Worm (Caenorhabditis elegans) whole organism, early embryonic: ENCODE measurements around the gene mak-1.

Experiments used
- B0310.2 ChIP-seq: sonication (generic microtip); optimal IDR thresholded peaks from 2 replicates; lab custom pipeline; 2016; ENCODE audit warnings: mild to moderate bottlenecking, missing genetic modification characterization, missing compliant biosample characterization
- F13C5.2 ChIP-seq: sonication (generic microtip); optimal IDR thresholded peaks from 2 replicates; lab custom pipeline; 2017; ENCODE audit warnings: mild to moderate bottlenecking, missing genetic modification characterization, inconsistent platforms, missing compliant biosample characterization
- aly-1 ChIP-seq: sonication (generic microtip); optimal IDR thresholded peaks from 2 replicates; lab custom pipeline; 2016; ENCODE audit warnings: missing genetic modification characterization, missing compliant biosample characterization
- ama-1 ChIP-seq: fragments of 150-350 bp; optimal IDR thresholded peaks from 2 replicates; lab custom pipeline; 2014
- ceh-13 ChIP-seq: fragments of 200-800 bp; sonication (Bioruptor generic); optimal IDR thresholded peaks from 2 replicates; lab custom pipeline; 2018; ENCODE audit warnings: mild to moderate bottlenecking, missing genetic modification characterization, missing compliant biosample characterization
- ceh-36 ChIP-seq: sonication (generic microtip); optimal IDR thresholded peaks from 2 replicates; lab custom pipeline; 2016; ENCODE audit warnings: missing genetic modification characterization, inconsistent platforms, missing compliant biosample characterization
- ets-7 ChIP-seq: sonication (generic microtip); optimal IDR thresholded peaks from 2 replicates; lab custom pipeline; 2016; ENCODE audit warnings: missing genotype, missing genetic modification characterization, missing compliant biosample characterization
- flt-1 ChIP-seq: fragments of 200-800 bp; sonication (Bioruptor generic); IDR thresholded peaks from 2 replicates; pipeline ENCODE4 v1.3.6; 2022; ENCODE audit warnings: missing genetic modification characterization, missing compliant biosample characterization
- hmbx-1 ChIP-seq: sonication (generic microtip); optimal IDR thresholded peaks from 2 replicates; lab custom pipeline; 2016; ENCODE audit warnings: mild to moderate bottlenecking, missing genetic modification characterization, missing compliant biosample characterization
- hmg-4 ChIP-seq: fragments of 200-800 bp; sonication (Bioruptor generic); optimal IDR thresholded peaks from 2 replicates; lab custom pipeline; 2018; ENCODE audit warnings: mild to moderate bottlenecking, missing genetic modification characterization, missing compliant biosample characterization
- hnd-1 ChIP-seq: sonication (generic microtip); optimal IDR thresholded peaks from 2 replicates; lab custom pipeline; 2016; ENCODE audit warnings: missing genetic modification characterization, missing compliant biosample characterization
- pes-1 ChIP-seq: fragments of 200-800 bp; sonication (Bioruptor generic); IDR thresholded peaks from 2 replicates; pipeline ENCODE4 v1.3.6; 2022; ENCODE audit warnings: missing genetic modification reagents, missing genetic modification characterization, missing compliant biosample characterization
- scrt-1 ChIP-seq: fragments of 200-800 bp; sonication (Bioruptor generic); IDR thresholded peaks from 2 replicates; pipeline ENCODE4 v1.3.6; 2022; ENCODE audit warnings: missing genetic modification characterization, missing compliant biosample characterization
- sea-1 ChIP-seq: fragments of 200-800 bp; sonication (Bioruptor generic); conservative IDR thresholded peaks from 2 replicates; pipeline ENCODE4 v1.3.6; 2022; ENCODE audit warnings: missing genetic modification characterization, missing compliant biosample characterization
- tbx-11 ChIP-seq: fragments of 200-800 bp; sonication (Bioruptor generic); IDR thresholded peaks from 2 replicates; pipeline ENCODE4 v1.3.6; 2022; ENCODE audit warnings: missing genetic modification characterization, missing compliant biosample characterization
- tbx-37 ChIP-seq: fragments of 200-800 bp; sonication (Bioruptor generic); conservative IDR thresholded peaks from 2 replicates; pipeline ENCODE4 v1.3.6; 2022; ENCODE audit warnings: missing genetic modification reagents, missing genetic modification characterization, missing compliant biosample characterization
- tra-4 ChIP-seq: sonication (generic microtip); optimal IDR thresholded peaks from 2 replicates; lab custom pipeline; 2017; ENCODE audit warnings: missing genetic modification characterization, missing compliant biosample characterization

Gene mak-1

DNA sequence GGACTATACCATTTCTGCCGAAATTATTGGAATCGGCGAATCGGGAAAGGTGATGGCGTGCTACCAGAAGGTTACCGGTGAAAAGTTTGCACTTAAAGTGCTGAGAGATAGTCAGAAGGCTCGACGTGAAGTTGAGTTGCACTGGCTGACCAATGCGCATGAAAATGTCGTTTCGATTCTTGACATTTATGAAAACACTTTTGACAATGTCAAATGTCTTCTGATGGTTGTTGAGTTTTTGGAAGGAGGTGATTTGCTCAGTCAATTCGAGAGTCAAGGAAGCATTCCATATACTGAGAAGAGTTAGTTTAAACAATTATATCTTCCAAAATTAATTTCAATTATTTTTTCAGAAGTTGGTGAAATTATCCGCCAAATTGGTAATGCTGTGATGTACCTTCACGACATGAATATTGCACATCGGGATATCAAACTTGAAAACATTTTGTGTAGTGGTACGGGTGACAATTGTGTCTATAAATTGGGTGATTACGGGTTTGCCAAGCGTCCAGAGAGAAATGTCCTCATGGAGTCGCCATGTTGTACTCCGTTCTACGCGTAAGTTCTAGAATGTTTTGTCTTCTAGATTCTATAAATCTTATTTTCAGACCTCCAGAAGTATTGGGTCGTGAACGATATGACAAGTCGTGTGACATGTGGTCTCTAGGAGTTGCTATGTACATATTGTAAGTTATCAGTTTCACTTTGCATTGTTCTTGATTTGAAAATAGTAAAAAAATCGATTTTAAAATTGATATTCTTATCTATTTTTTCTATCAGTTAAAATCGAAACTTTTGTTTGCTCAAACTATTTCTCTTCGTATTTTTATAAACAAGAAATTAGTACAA is 1.8 kb downstream of the mak-1 start:
- TF ChIP-seq hmg-4 (GFP tag; lab: Kevin White, UChicago) (no peak), tbx-11 (no peak), sea-1 (GFP tag; lab: Robert Waterston, UW) (no peak), B0310.2 (tag; lab: Kevin White, UChicago) (no peak), F13C5.2 (tag; lab: Kevin White, UChicago) (no peak), hnd-1 (tag; lab: Kevin White, UChicago) (no peak), tra-4 (tag; lab: Kevin White, UChicago) (no peak), scrt-1 (GFP tag; lab: Robert Waterston, UW) (no peak), pes-1 (no peak), flt-1 (GFP tag; lab: Robert Waterston, UW) (no peak), ceh-13 (no peak), ama-1 (no peak), ceh-36 (tag; lab: Kevin White, UChicago) (no peak), ets-7 (tag; lab: Kevin White, UChicago) (no peak), aly-1 (tag; lab: Kevin White, UChicago) (no peak), hmbx-1 (tag; lab: Kevin White, UChicago) (no peak), tbx-37 (GFP tag; lab: Robert Waterston, UW) (no peak)

- no peak for TF ChIP-seq ama-1
- TF ChIP-seq B0310.2 (tag; lab: Kevin White, UChicago): no peak
- TF ChIP-seq ets-7 (tag; lab: Kevin White, UChicago): no peak
- no peak for TF ChIP-seq tbx-37 (GFP tag; lab: Robert Waterston, UW)
- no peak for TF ChIP-seq pes-1
- no peak for TF ChIP-seq ceh-13
- TF ChIP-seq F13C5.2 (tag; lab: Kevin White, UChicago): no peak
- no peak for TF ChIP-seq tbx-11
- no peak for TF ChIP-seq scrt-1 (GFP tag; lab: Robert Waterston, UW)
- no peak for TF ChIP-seq hnd-1 (tag; lab: Kevin White, UChicago)
- TF ChIP-seq ceh-36 (tag; lab: Kevin White, UChicago): no peak
- no peak for TF ChIP-seq sea-1 (GFP tag; lab: Robert Waterston, UW)
Observed at ce11 chrII:8746298-8746775, 2.5 kb downstream of the mak-1 start.

DNA sequence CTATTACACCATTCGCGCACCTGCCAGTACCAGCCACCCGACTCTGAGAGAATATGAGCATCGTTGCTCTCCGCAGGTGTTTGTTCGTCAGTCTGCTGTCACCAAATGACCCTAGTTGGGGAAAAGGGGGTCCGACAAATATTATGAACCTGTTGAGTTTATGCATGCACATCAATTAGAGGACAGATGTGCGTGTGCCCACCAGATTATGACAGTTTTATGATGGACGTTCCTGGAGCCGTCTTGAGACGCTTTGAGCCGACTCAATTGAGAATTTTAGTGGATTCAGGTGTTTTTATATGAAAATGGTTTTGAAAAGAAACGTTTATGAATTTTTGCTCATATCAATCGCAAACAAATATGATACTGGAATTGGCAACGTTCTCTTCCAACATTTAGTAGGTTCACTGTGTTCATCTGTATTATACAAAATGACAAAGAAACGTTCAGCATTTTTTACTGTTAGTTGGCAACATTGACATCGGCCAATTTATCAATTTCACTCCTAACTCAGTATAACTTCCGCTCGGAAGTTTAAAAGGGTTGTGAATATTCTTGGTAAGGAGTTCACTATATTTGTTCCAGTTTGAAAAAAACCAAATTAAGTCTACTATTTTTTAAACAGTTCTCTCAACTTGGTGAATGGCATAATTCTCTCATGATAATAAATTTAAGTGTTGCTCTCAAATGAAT is 3.5 kb downstream of the mak-1 start:
- 0 out of 2 replicates have a peak, but pooled peaks have one; percentile 54 for TF ChIP-seq tbx-11
- no peak for TF ChIP-seq ama-1
- no peak for TF ChIP-seq B0310.2 (tag; lab: Kevin White, UChicago)
- no peak for TF ChIP-seq flt-1 (GFP tag; lab: Robert Waterston, UW)
- no peak for TF ChIP-seq pes-1
- no peak for TF ChIP-seq hmbx-1 (tag; lab: Kevin White, UChicago)
- no peak for TF ChIP-seq hmg-4 (GFP tag; lab: Kevin White, UChicago)
- TF ChIP-seq sea-1 (GFP tag; lab: Robert Waterston, UW): 0 out of 2 replicates have a peak, but pooled peaks have one; percentile 21
- no peak for TF ChIP-seq tbx-37 (GFP tag; lab: Robert Waterston, UW)
- TF ChIP-seq tra-4 (tag; lab: Kevin White, UChicago): no peak
- TF ChIP-seq ets-7 (tag; lab: Kevin White, UChicago): no peak
- TF ChIP-seq hnd-1 (tag; lab: Kevin White, UChicago): no peak

DNA sequence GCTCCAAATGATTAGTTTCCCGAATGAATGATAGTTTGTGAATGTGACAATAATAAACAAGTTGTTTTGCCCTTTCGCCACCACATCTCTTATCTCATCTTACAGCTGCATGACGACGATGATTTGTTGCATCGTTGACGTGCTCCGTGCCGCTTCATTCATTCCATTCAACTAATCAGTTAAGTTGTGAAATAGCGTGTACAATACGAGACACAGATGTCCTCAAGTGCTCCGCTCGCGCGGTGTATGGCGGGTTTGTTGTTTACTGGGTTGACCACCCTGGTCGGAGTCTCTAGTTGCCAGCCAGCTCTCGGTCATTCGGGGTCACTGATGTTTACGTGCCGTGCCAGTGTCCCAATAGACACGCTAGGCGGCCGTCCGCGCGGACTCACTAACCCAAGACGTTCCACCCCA is 4.1 kb downstream of the mak-1 start:
- TF ChIP-seq aly-1 (tag; lab: Kevin White, UChicago): no peak
- TF ChIP-seq flt-1 (GFP tag; lab: Robert Waterston, UW): no peak
- no peak for TF ChIP-seq B0310.2 (tag; lab: Kevin White, UChicago)
- TF ChIP-seq ceh-13: no peak
- peak; percentile 73 for TF ChIP-seq hmg-4 (GFP tag; lab: Kevin White, UChicago)
- TF ChIP-seq ets-7 (tag; lab: Kevin White, UChicago): no peak
- TF ChIP-seq scrt-1 (GFP tag; lab: Robert Waterston, UW): peak; percentile 54; the same call in 1 of the 2 replicates
- TF ChIP-seq tbx-11: no peak
- no peak for TF ChIP-seq tra-4 (tag; lab: Kevin White, UChicago)
- peak; percentile 11 for TF ChIP-seq F13C5.2 (tag; lab: Kevin White, UChicago)
- TF ChIP-seq pes-1: no peak
- TF ChIP-seq hmbx-1 (tag; lab: Kevin White, UChicago): no peak
- no peak for TF ChIP-seq tbx-37 (GFP tag; lab: Robert Waterston, UW)

DNA sequence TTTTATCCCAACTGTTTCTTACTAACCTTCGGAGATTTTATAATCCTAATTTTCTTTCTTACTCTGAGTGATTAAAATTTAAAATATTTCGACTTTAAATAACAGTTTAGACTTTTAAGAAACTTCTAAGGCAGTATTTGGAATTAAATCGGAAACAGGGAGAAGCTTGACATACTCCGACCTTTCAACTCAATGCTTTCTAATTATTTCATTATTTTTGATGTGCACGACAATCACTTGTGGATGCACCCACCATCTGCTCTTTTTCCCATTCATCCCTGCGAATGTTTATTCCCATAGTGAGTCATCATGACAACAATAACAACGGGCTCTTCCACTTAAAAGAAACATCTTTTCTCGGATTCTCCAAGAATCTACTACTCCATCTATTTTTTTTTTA is 4.8 kb downstream of the mak-1 start:
- TF ChIP-seq hmbx-1 (tag; lab: Kevin White, UChicago): no peak
- TF ChIP-seq tra-4 (tag; lab: Kevin White, UChicago): no peak
- no peak for TF ChIP-seq pes-1
- no peak for TF ChIP-seq ceh-36 (tag; lab: Kevin White, UChicago)
- TF ChIP-seq ets-7 (tag; lab: Kevin White, UChicago): no peak
- no peak for TF ChIP-seq ama-1
- no peak for TF ChIP-seq flt-1 (GFP tag; lab: Robert Waterston, UW)
- no peak for TF ChIP-seq tbx-37 (GFP tag; lab: Robert Waterston, UW)
- no peak for TF ChIP-seq sea-1 (GFP tag; lab: Robert Waterston, UW)

ce11 chrII:8749084-8749483 is 5.2 kb downstream of the mak-1 start:
- TF ChIP-seq B0310.2 (tag; lab: Kevin White, UChicago) (no peak), ets-7 (tag; lab: Kevin White, UChicago) (no peak)
